Worm (Caenorhabditis elegans) whole organism, mixed stage, embryonic: Measurements from ENCODE around the gene M03A1.3.

ENCODE experiments used
- bed-3 ChIP-seq: fragments of 200-800 bp; sonication (Bioruptor generic); optimal IDR thresholded peaks from 3 replicates; lab custom pipeline; 2018; ENCODE audit warnings: mild to moderate bottlenecking, missing genetic modification characterization, moderate library complexity, missing compliant biosample characterization
- ces-1 ChIP-seq: fragments of 150-350 bp; optimal IDR thresholded peaks from 2 replicates; lab custom pipeline; 2014; ENCODE audit warnings: missing biosample characterization, missing genetic modification reagents, missing genetic modification characterization
- flh-1 ChIP-seq: fragments of 200-800 bp; sonication (Bioruptor generic); optimal IDR thresholded peaks from 2 replicates; lab custom pipeline; 2018; ENCODE audit warnings: mild to moderate bottlenecking, missing genetic modification characterization, moderate library complexity, missing compliant biosample characterization
- lin-13 ChIP-seq: fragments of 150-350 bp; optimal IDR thresholded peaks from 2 replicates; lab custom pipeline; 2014; ENCODE audit warnings: missing biosample characterization, missing genetic modification characterization
- lsy-2 ChIP-seq: fragments of 150-350 bp; optimal IDR thresholded peaks from 2 replicates; lab custom pipeline; 2014; ENCODE audit warnings: missing biosample characterization, missing genetic modification characterization
- nhr-12 ChIP-seq: fragments of 150-350 bp; optimal IDR thresholded peaks from 2 replicates; lab custom pipeline; 2014; ENCODE audit warnings: missing biosample characterization, missing genetic modification characterization
- snpc-4 ChIP-seq: fragments of 150-350 bp; optimal IDR thresholded peaks from 2 replicates; lab custom pipeline; 2014; ENCODE audit warnings: missing biosample characterization, missing genetic modification characterization
- tbx-8 ChIP-seq: fragments of 200-800 bp; sonication (Bioruptor generic); optimal IDR thresholded peaks from 2 replicates; lab custom pipeline; 2018; ENCODE audit warnings: mild to moderate bottlenecking, missing genetic modification characterization, moderate library complexity, missing compliant biosample characterization
- ztf-11 ChIP-seq: fragments of 150-350 bp; optimal IDR thresholded peaks from 2 replicates; lab custom pipeline; 2014; ENCODE audit warnings: missing biosample characterization, missing genetic modification characterization

ce11 chrII:4601256-4601655 is 43.7 kb downstream of the M03A1.3 start, which contains the start of gene ipla-1:
- TF ChIP-seq ztf-11 (tag; lab: Kevin White, UChicago) (no peak), bed-3 (no peak), lsy-2 (tag; lab: Kevin White, UChicago) (no peak), tbx-8 (GFP tag; lab: Kevin White, UChicago) (no peak), snpc-4 (no peak), nhr-12 (tag; lab: Kevin White, UChicago) (no peak), lin-13 (tag; lab: Kevin White, UChicago) (no peak), flh-1 (GFP tag; lab: Kevin White, UChicago) (no peak), ces-1 (GFP tag; lab: Kevin White, UChicago) (no peak)
